Worm (Caenorhabditis elegans): ENCODE data around the gene clec-213.

Gene clec-213

ce11 chrV:7643416-7643815 is 38.5 kb downstream of the clec-213 start, which contains the start of gene F07C4.11:
Gene F07C4.11, minus strand, starts transcription at chrV:7643516.
- TF ChIP-seq F13C5.2 (tag; optimal IDR thresholded peaks at IDR 0.05) (no peak), hmg-4 (GFP tag; optimal IDR thresholded peaks at IDR 0.05) (no peak), sea-1 (GFP tag; conservative IDR thresholded peaks at IDR 0.05) (no peak), hnd-1 (tag; optimal IDR thresholded peaks at IDR 0.05) (no peak), tbx-11 (GFP tag; IDR thresholded peaks at IDR 0.05) (no peak), hmbx-1 (tag; optimal IDR thresholded peaks at IDR 0.05) (no peak)

- no peak for TF ChIP-seq hmg-4 (GFP tag; optimal IDR thresholded peaks at IDR 0.05)
- TF ChIP-seq F13C5.2 (tag; optimal IDR thresholded peaks at IDR 0.05) = no peak
- no peak for TF ChIP-seq ceh-36 (tag; optimal IDR thresholded peaks at IDR 0.05)
- TF ChIP-seq hmbx-1 (tag; optimal IDR thresholded peaks at IDR 0.05) = no peak
- no peak for TF ChIP-seq hnd-1 (tag; optimal IDR thresholded peaks at IDR 0.05)
- TF ChIP-seq ets-7 (tag; optimal IDR thresholded peaks at IDR 0.05) = no peak
- no peak for TF ChIP-seq tbx-11 (GFP tag; IDR thresholded peaks at IDR 0.05)
- TF ChIP-seq B0310.2 (tag; optimal IDR thresholded peaks at IDR 0.05) = no peak
- TF ChIP-seq pes-1 (GFP tag; IDR thresholded peaks at IDR 0.05) = no peak
- TF ChIP-seq flt-1 (GFP tag; IDR thresholded peaks at IDR 0.05) = no peak
- TF ChIP-seq tbx-37 (GFP tag; conservative IDR thresholded peaks at IDR 0.05) = no peak
- no peak for TF ChIP-seq ceh-13 (GFP tag; optimal IDR thresholded peaks at IDR 0.05)
- no peak for TF ChIP-seq aly-1 (tag; optimal IDR thresholded peaks at IDR 0.05)
- TF ChIP-seq ama-1 (optimal IDR thresholded peaks at IDR 0.05) = no peak
- no peak for TF ChIP-seq sea-1 (GFP tag; conservative IDR thresholded peaks at IDR 0.05)
- no peak for TF ChIP-seq tra-4 (tag; optimal IDR thresholded peaks at IDR 0.05)
- no peak for TF ChIP-seq scrt-1 (GFP tag; IDR thresholded peaks at IDR 0.05)
These were observed 40.5 kb downstream of the clec-213 start, which contains the start of gene str-47 for ce11 chrV:7645454-7645853. Gene str-47, plus strand, starts transcription at chrV:7645754.

- TF ChIP-seq ceh-36 (tag; optimal IDR thresholded peaks at IDR 0.05) = no peak
- no peak for TF ChIP-seq tra-4 (tag; optimal IDR thresholded peaks at IDR 0.05)
- TF ChIP-seq ets-7 (tag; optimal IDR thresholded peaks at IDR 0.05) = no peak
These were observed 42.2 kb downstream of the clec-213 start for ce11 chrV:7647147-7647546.

- TF ChIP-seq sea-1 (GFP tag; conservative IDR thresholded peaks at IDR 0.05) = no peak
- no peak for TF ChIP-seq ceh-36 (tag; optimal IDR thresholded peaks at IDR 0.05)
- no peak for TF ChIP-seq scrt-1 (GFP tag; IDR thresholded peaks at IDR 0.05)
- TF ChIP-seq B0310.2 (tag; optimal IDR thresholded peaks at IDR 0.05) = no peak
- no peak for TF ChIP-seq tra-4 (tag; optimal IDR thresholded peaks at IDR 0.05)
- TF ChIP-seq hnd-1 (tag; optimal IDR thresholded peaks at IDR 0.05) = no peak
- no peak for TF ChIP-seq ama-1 (optimal IDR thresholded peaks at IDR 0.05)
- no peak for TF ChIP-seq ets-7 (tag; optimal IDR thresholded peaks at IDR 0.05)
- no peak for TF ChIP-seq F13C5.2 (tag; optimal IDR thresholded peaks at IDR 0.05)
- no peak for TF ChIP-seq pes-1 (GFP tag; IDR thresholded peaks at IDR 0.05)
- no peak for TF ChIP-seq tbx-37 (GFP tag; conservative IDR thresholded peaks at IDR 0.05)
These were observed 45.0 kb downstream of the clec-213 start for ce11 chrV:7649963-7650362.

- no peak for TF ChIP-seq hmbx-1 (tag; optimal IDR thresholded peaks at IDR 0.05)
- TF ChIP-seq hnd-1 (tag; optimal IDR thresholded peaks at IDR 0.05) = no peak
- no peak for TF ChIP-seq hmg-4 (GFP tag; optimal IDR thresholded peaks at IDR 0.05)
- TF ChIP-seq ceh-36 (tag; optimal IDR thresholded peaks at IDR 0.05) = no peak
- TF ChIP-seq pes-1 (GFP tag; IDR thresholded peaks at IDR 0.05) = no peak
These were observed 46.8 kb downstream of the clec-213 start, which contains the start of gene srh-234 for ce11 chrV:7651757-7652156. Gene srh-234, minus strand, starts transcription at chrV:7651857.

ce11 chrV:7653567-7653966 is 48.6 kb downstream of the clec-213 start, which contains the start of gene srh-200:
Gene srh-200, minus strand, starts transcription at chrV:7653667.
- TF ChIP-seq pes-1 (GFP tag; IDR thresholded peaks at IDR 0.05) (no peak), B0310.2 (tag; optimal IDR thresholded peaks at IDR 0.05) (no peak), scrt-1 (GFP tag; IDR thresholded peaks at IDR 0.05) (no peak), F13C5.2 (tag; optimal IDR thresholded peaks at IDR 0.05) (no peak), tbx-11 (GFP tag; IDR thresholded peaks at IDR 0.05) (no peak), ceh-36 (tag; optimal IDR thresholded peaks at IDR 0.05) (no peak), hnd-1 (tag; optimal IDR thresholded peaks at IDR 0.05) (no peak), tra-4 (tag; optimal IDR thresholded peaks at IDR 0.05) (no peak), aly-1 (tag; optimal IDR thresholded peaks at IDR 0.05) (no peak), hmbx-1 (tag; optimal IDR thresholded peaks at IDR 0.05) (no peak)

Measured in whole organism, early embryonic.